Worm (Caenorhabditis elegans) whole organism, mixed stage, embryonic: ENCODE data around the gene Y50E8A.6.

Experiments
- M03D4.4 ChIP-seq: sonication (generic microtip); optimal IDR thresholded peaks from 2 replicates; lab custom pipeline; 2017; ENCODE audit warnings: mild to moderate bottlenecking, missing genetic modification characterization, missing compliant biosample characterization
- bed-3 ChIP-seq: fragments of 200-800 bp; sonication (Bioruptor generic); optimal IDR thresholded peaks from 3 replicates; lab custom pipeline; 2018; ENCODE audit warnings: mild to moderate bottlenecking, missing genetic modification characterization, moderate library complexity, missing compliant biosample characterization
- ceh-83 ChIP-seq: fragments of 200-800 bp; sonication (Bioruptor generic); optimal IDR thresholded peaks from 2 replicates; lab custom pipeline; 2018; ENCODE audit warnings: mild to moderate bottlenecking, missing genetic modification characterization, missing compliant biosample characterization
- cnd-1 ChIP-seq: fragments of 200-800 bp; sonication (Bioruptor generic); optimal IDR thresholded peaks from 2 replicates; lab custom pipeline; 2018; ENCODE audit warnings: mild to moderate bottlenecking, missing genetic modification characterization, missing compliant biosample characterization
- drap-1 ChIP-seq: fragments of 200-800 bp; sonication (Bioruptor generic); optimal IDR thresholded peaks from 3 replicates; lab custom pipeline; 2018; ENCODE audit warnings: mild to moderate bottlenecking, missing genetic modification characterization, missing compliant biosample characterization
- elt-1 ChIP-seq: sonication (generic microtip); optimal IDR thresholded peaks from 2 replicates; lab custom pipeline; 2017; ENCODE audit warnings: missing genetic modification characterization, mild to moderate bottlenecking, missing compliant biosample characterization, antibody characterized with exemption, moderate library complexity, borderline replicate concordance; ENCODE audit not compliant: insufficient read depth
- hlh-1 ChIP-seq: fragments of 150-350 bp; optimal IDR thresholded peaks from 2 replicates; lab custom pipeline; 2014; ENCODE audit warnings: missing biosample characterization, missing genetic modification reagents, missing genetic modification characterization
- lin-32 ChIP-seq: fragments of 200-800 bp; sonication (Bioruptor generic); optimal IDR thresholded peaks from 2 replicates; lab custom pipeline; 2018; ENCODE audit warnings: mild to moderate bottlenecking, missing genetic modification characterization, missing compliant biosample characterization
- lsy-2 ChIP-seq: fragments of 150-350 bp; optimal IDR thresholded peaks from 2 replicates; lab custom pipeline; 2014; ENCODE audit warnings: missing biosample characterization, missing genetic modification characterization
- mab-5 ChIP-seq: fragments of 150-350 bp; optimal IDR thresholded peaks from 2 replicates; lab custom pipeline; 2014; ENCODE audit warnings: missing biosample characterization, missing genetic modification characterization
- mep-1 ChIP-seq: fragments of 150-350 bp; optimal IDR thresholded peaks from 2 replicates; lab custom pipeline; 2017; ENCODE audit warnings: missing biosample characterization, missing genetic modification reagents, missing genetic modification characterization, inconsistent platforms
- mls-2 ChIP-seq: sonication (generic microtip); optimal IDR thresholded peaks from 2 replicates; lab custom pipeline; 2016; ENCODE audit warnings: mild to moderate bottlenecking, missing genetic modification characterization, moderate library complexity, missing compliant biosample characterization
- nhr-12 ChIP-seq: fragments of 150-350 bp; optimal IDR thresholded peaks from 2 replicates; lab custom pipeline; 2014; ENCODE audit warnings: missing biosample characterization, missing genetic modification characterization
- nhr-237 ChIP-seq: fragments of 150-350 bp; optimal IDR thresholded peaks from 2 replicates; lab custom pipeline; 2014; ENCODE audit warnings: missing biosample characterization, missing genetic modification characterization
- nhr-28 ChIP-seq: fragments of 150-350 bp; optimal IDR thresholded peaks from 2 replicates; lab custom pipeline; 2014; ENCODE audit warnings: missing biosample characterization, missing genetic modification characterization
- nhr-76 ChIP-seq: sonication (generic microtip); optimal IDR thresholded peaks from 2 replicates; lab custom pipeline; 2017; ENCODE audit warnings: missing biosample characterization, missing genetic modification characterization
- pha-4 ChIP-seq: fragments of 150-350 bp; optimal IDR thresholded peaks from 2 replicates; lab custom pipeline; 2018; ENCODE audit warnings: missing biosample characterization, missing genetic modification reagents, missing genetic modification characterization
- sem-2 ChIP-seq: fragments of 200-800 bp; sonication (Bioruptor generic); optimal IDR thresholded peaks from 2 replicates; lab custom pipeline; 2018; ENCODE audit warnings: mild to moderate bottlenecking, missing genetic modification characterization, missing compliant biosample characterization
- snpc-4 ChIP-seq: fragments of 150-350 bp; optimal IDR thresholded peaks from 2 replicates; lab custom pipeline; 2014; ENCODE audit warnings: missing biosample characterization, missing genetic modification characterization
- sptf-1 ChIP-seq: sonication (generic microtip); optimal IDR thresholded peaks from 2 replicates; lab custom pipeline; 2017; ENCODE audit warnings: mild to moderate bottlenecking, missing genetic modification characterization, moderate library complexity, missing compliant biosample characterization
- tbx-8 ChIP-seq: fragments of 200-800 bp; sonication (Bioruptor generic); optimal IDR thresholded peaks from 2 replicates; lab custom pipeline; 2018; ENCODE audit warnings: mild to moderate bottlenecking, missing genetic modification characterization, moderate library complexity, missing compliant biosample characterization
- unc-120 ChIP-seq: sonication (generic microtip); optimal IDR thresholded peaks from 2 replicates; lab custom pipeline; 2017; ENCODE audit warnings: missing genetic modification characterization, missing compliant biosample characterization; ENCODE audit not compliant: poor library complexity, severe bottlenecking
- unc-39 ChIP-seq: fragments of 150-350 bp; optimal IDR thresholded peaks from 2 replicates; lab custom pipeline; 2014; ENCODE audit warnings: missing biosample characterization, missing genetic modification characterization
- unc-62 ChIP-seq: fragments of 150-350 bp; optimal IDR thresholded peaks from 2 replicates; lab custom pipeline; 2014; ENCODE audit warnings: missing biosample characterization, missing genetic modification reagents, missing genetic modification characterization
- zip-8 ChIP-seq: fragments of 150-350 bp; optimal IDR thresholded peaks from 2 replicates; lab custom pipeline; 2014; ENCODE audit warnings: missing biosample characterization, missing genetic modification characterization
- ztf-11 ChIP-seq: fragments of 150-350 bp; optimal IDR thresholded peaks from 2 replicates; lab custom pipeline; 2014; ENCODE audit warnings: missing biosample characterization, missing genetic modification characterization

Gene Y50E8A.6

DNA sequence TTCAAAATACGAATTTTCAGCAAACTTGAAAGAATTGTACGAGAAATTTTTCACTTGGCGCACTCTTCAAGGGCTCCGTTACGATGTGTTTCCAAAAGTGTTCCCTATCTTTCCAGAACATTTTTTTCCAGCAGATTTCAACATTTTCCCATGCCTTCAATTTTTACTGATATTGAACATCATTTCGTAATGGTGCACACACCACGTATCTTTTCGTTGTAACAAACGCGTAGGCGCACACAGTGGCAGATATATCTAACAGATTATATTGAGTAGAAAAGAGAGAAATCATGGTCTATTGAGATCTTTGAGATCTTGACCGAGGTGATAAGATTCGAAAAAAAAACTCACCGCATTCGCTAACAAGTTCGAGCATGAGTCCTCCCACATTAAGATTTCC is 45.4 kb downstream of the Y50E8A.6 start:
- TF ChIP-seq hlh-1 (tag; lab: Kevin White, UChicago) (peak; percentile 50), sem-2 (GFP tag; lab: Kevin White, UChicago) (no peak), nhr-237 (no peak), unc-62 (peak; percentile 32), mls-2 (no peak), unc-120 (peak; percentile 35), unc-39 (tag; lab: Kevin White, UChicago) (no peak)
- TF ChIP-seq, all 35 proteins: peak for 3

DNA sequence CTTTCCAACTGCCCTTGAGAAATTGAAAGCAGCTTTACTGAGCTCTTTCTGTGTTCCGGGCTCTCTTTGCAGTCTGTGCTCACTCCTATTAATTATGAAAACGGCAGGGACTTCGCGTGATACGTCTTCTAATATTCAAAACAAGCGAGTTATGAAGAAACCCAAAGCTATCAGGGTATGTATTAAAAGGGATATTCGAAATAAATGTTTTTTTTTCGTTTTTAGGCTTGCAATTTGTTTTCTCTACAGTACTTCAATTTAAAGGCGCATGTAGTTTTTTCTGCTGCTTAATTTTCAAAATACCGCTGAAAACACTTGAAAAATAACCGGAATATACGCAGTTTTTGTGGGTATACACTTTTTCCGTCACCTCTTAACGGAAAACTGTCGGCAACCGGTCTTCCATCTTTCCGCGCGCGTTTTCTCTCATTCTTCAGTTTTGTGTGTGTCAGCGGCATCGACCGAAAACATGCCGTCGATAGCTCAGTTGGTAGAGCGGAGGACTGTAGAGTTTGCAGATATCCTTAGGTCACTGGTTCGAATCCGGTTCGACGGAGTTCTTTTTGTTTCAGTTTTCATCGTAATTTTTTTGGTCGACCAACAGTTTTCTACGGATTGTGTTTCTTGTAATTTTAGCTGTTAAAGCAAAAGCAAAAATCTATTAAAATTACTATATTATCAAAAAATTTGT is 51.9 kb downstream of the Y50E8A.6 start, which contains the start of gene gasr-8:
Gene gasr-8, plus strand, starts transcription at position 51 of the 691 bp plus-strand sequence.
- TF ChIP-seq lsy-2 (tag; lab: Kevin White, UChicago) (peak; percentile 7), snpc-4 (tag; lab: Kevin White, UChicago) (no peak), pha-4 (tag; lab: Kevin White, UChicago) (no peak), elt-1 (tag; lab: Kevin White, UChicago) (peak; percentile 8), nhr-28 (tag; lab: Kevin White, UChicago) (no peak), mab-5 (tag; lab: Kevin White, UChicago) (no peak), mep-1 (tag; lab: Kevin White, UChicago) (peak; percentile 6), zip-8 (tag; lab: Kevin White, UChicago) (no peak), drap-1 (peak; percentile 88), M03D4.4 (tag; lab: Kevin White, UChicago) (peak; percentile 54), hlh-1 (tag; lab: Kevin White, UChicago) (no peak), tbx-8 (peak; percentile 54), sem-2 (GFP tag; lab: Kevin White, UChicago) (peak; percentile 51), unc-62 (no peak), bed-3 (GFP tag; lab: Kevin White, UChicago) (peak; percentile 44), nhr-12 (tag; lab: Kevin White, UChicago) (no peak), mls-2 (no peak), ztf-11 (tag; lab: Kevin White, UChicago) (no peak), nhr-237 (no peak), lin-32 (GFP tag; lab: Kevin White, UChicago) (no peak), cnd-1 (tag; lab: Kevin White, UChicago) (peak; percentile 75), ceh-83 (GFP tag; lab: Kevin White, UChicago) (peak; percentile 85), sptf-1 (tag; lab: Kevin White, UChicago) (peak; percentile 6), nhr-76 (no peak)
